Fruit fly (Drosophila melanogaster) whole organism, prepupa: ENCODE results near the gene ZnT35C.

ENCODE experiments used
- Blimp-1 ChIP-seq: fragments of 200-800 bp; sonication (Bioruptor generic); optimal IDR thresholded peaks from 3 replicates; lab custom pipeline; 2017; ENCODE audit warnings: missing biosample characterization, missing genetic modification characterization, mild to moderate bottlenecking, moderate library complexity, missing genetic modification reagents
- CG10631 ChIP-seq: fragments of 200-800 bp; sonication (Bioruptor generic); optimal IDR thresholded peaks from 2 replicates; lab custom pipeline; 2016; ENCODE audit warnings: missing biosample characterization, missing genetic modification characterization
- CG10669 ChIP-seq: fragments of 200-800 bp; sonication (Bioruptor generic); optimal IDR thresholded peaks from 3 replicates; lab custom pipeline; 2018; ENCODE audit warnings: missing biosample characterization, mild to moderate bottlenecking, missing genetic modification characterization, moderate library complexity
- CG11294 ChIP-seq: fragments of 200-800 bp; sonication (Bioruptor generic); IDR thresholded peaks from 2 replicates; pipeline ENCODE4 v1.3.6; 2022; ENCODE audit warnings: missing biosample characterization, missing genetic modification characterization
- CG11762 ChIP-seq: fragments of 200-800 bp; sonication (Bioruptor generic); optimal IDR thresholded peaks from 3 replicates; lab custom pipeline; 2016; ENCODE audit warnings: missing biosample characterization, missing genetic modification characterization; ENCODE audit not compliant: insufficient read depth
- CG11902 ChIP-seq: fragments of 200-800 bp; sonication (Bioruptor generic); optimal IDR thresholded peaks from 3 replicates; lab custom pipeline; 2016; ENCODE audit warnings: missing biosample characterization, missing genetic modification characterization
- CG15336 ChIP-seq: fragments of 200-800 bp; sonication (Bioruptor generic); IDR thresholded peaks from 2 replicates; pipeline ENCODE4 v1.3.6; 2022; ENCODE audit warnings: missing biosample characterization, missing genetic modification characterization
- CG1621 ChIP-seq: fragments of 200-800 bp; sonication (Bioruptor generic); optimal IDR thresholded peaks from 3 replicates; lab custom pipeline; 2018; ENCODE audit warnings: missing biosample characterization, mild to moderate bottlenecking, missing genetic modification characterization
- CG3032 ChIP-seq: fragments of 200-800 bp; optimal IDR thresholded peaks from 2 replicates; lab custom pipeline; 2019; ENCODE audit warnings: missing biosample characterization, mild to moderate bottlenecking, missing genetic modification characterization, moderate library complexity
- CG31627 ChIP-seq: fragments of 200-800 bp; sonication (Bioruptor generic); optimal IDR thresholded peaks from 3 replicates; lab custom pipeline; 2016; ENCODE audit warnings: missing biosample characterization, missing genetic modification characterization
- CG32006 ChIP-seq: fragments of 200-800 bp; sonication (Bioruptor generic); optimal IDR thresholded peaks from 3 replicates; lab custom pipeline; 2017; ENCODE audit warnings: missing biosample characterization, mild to moderate bottlenecking, missing genetic modification characterization
- CG34406 ChIP-seq: fragments of 200-800 bp; sonication (Bioruptor generic); optimal IDR thresholded peaks from 3 replicates; lab custom pipeline; 2016; ENCODE audit warnings: missing biosample characterization, missing genetic modification characterization
- CG3919 ChIP-seq: fragments of 200-800 bp; sonication (Bioruptor generic); optimal IDR thresholded peaks from 3 replicates; lab custom pipeline; 2016; ENCODE audit warnings: missing biosample characterization, missing genetic modification characterization
- CG4318 ChIP-seq: fragments of 200-800 bp; sonication (Bioruptor generic); optimal IDR thresholded peaks from 3 replicates; lab custom pipeline; 2017; ENCODE audit warnings: missing biosample characterization, mild to moderate bottlenecking, missing genetic modification characterization
- CG6163 ChIP-seq: fragments of 200-800 bp; sonication (Bioruptor generic); IDR thresholded peaks from 3 replicates; pipeline ENCODE4 v1.3.6; 2022; ENCODE audit warnings: missing biosample characterization, missing genetic modification characterization
- CG6276 ChIP-seq: fragments of 200-800 bp; sonication (Bioruptor generic); optimal IDR thresholded peaks from 2 replicates; lab custom pipeline; 2017; ENCODE audit warnings: missing biosample characterization, mild to moderate bottlenecking, missing genetic modification characterization
- CG6792 ChIP-seq: fragments of 200-800 bp; sonication (Bioruptor generic); optimal IDR thresholded peaks from 3 replicates; lab custom pipeline; 2016; ENCODE audit warnings: missing biosample characterization, missing genetic modification characterization
- CG6808 ChIP-seq: fragments of 200-800 bp; sonication (Bioruptor generic); optimal IDR thresholded peaks from 3 replicates; lab custom pipeline; 2017; ENCODE audit warnings: missing biosample characterization, missing genetic modification characterization, mild to moderate bottlenecking, moderate library complexity, missing genetic modification reagents
- CG8119 ChIP-seq: fragments of 200-800 bp; sonication (Bioruptor generic); IDR thresholded peaks from 3 replicates; pipeline ENCODE4 v1.3.6; 2022; ENCODE audit warnings: missing biosample characterization, missing genetic modification characterization
- CG8319 ChIP-seq: fragments of 200-800 bp; sonication (Bioruptor generic); optimal IDR thresholded peaks from 3 replicates; lab custom pipeline; 2016; ENCODE audit warnings: missing biosample characterization, missing genetic modification characterization
- CG8632 ChIP-seq: fragments of 200-800 bp; sonication (Bioruptor generic); optimal IDR thresholded peaks from 3 replicates; lab custom pipeline; 2016; ENCODE audit warnings: missing biosample characterization, missing genetic modification characterization
- CG9139 ChIP-seq: fragments of 200-800 bp; sonication (Bioruptor generic); optimal IDR thresholded peaks from 3 replicates; lab custom pipeline; 2017; ENCODE audit warnings: missing biosample characterization, mild to moderate bottlenecking, missing genetic modification characterization
- Eip78C ChIP-seq: fragments of 200-800 bp; sonication (Bioruptor generic); peaks from one replicate; lab custom pipeline; 2016; ENCODE audit warnings: missing biosample characterization, missing genetic modification characterization
- Eip93F ChIP-seq: fragments of 200-800 bp; sonication (Bioruptor generic); optimal IDR thresholded peaks from 2 replicates; lab custom pipeline; 2016; ENCODE audit warnings: missing biosample characterization, mild to moderate bottlenecking, missing genetic modification characterization
- Ets21C ChIP-seq: fragments of 200-800 bp; sonication (Bioruptor generic); optimal IDR thresholded peaks from 3 replicates; lab custom pipeline; 2016; ENCODE audit warnings: missing biosample characterization, missing genetic modification characterization
- Ets96B ChIP-seq: fragments of 200-800 bp; optimal IDR thresholded peaks from 2 replicates; lab custom pipeline; 2019; ENCODE audit warnings: missing biosample characterization, mild to moderate bottlenecking, missing genetic modification characterization, moderate library complexity
- Gug ChIP-seq: fragments of 200-800 bp; sonication (Bioruptor generic); IDR thresholded peaks from 2 replicates; pipeline ENCODE4 v1.3.6; 2022; ENCODE audit warnings: missing biosample characterization, missing genetic modification characterization
- Hr39 ChIP-seq: fragments of 200-800 bp; sonication (Bioruptor generic); optimal IDR thresholded peaks from 2 replicates; lab custom pipeline; 2016; ENCODE audit warnings: missing biosample characterization, missing genetic modification characterization
- Lpt ChIP-seq: fragments of 200-800 bp; sonication (Bioruptor generic); optimal IDR thresholded peaks from 3 replicates; lab custom pipeline; 2016; ENCODE audit warnings: missing biosample characterization, missing genetic modification characterization
- OdsH ChIP-seq: fragments of 200-800 bp; sonication (Bioruptor generic); optimal IDR thresholded peaks from 3 replicates; lab custom pipeline; 2016; ENCODE audit warnings: missing biosample characterization, missing genetic modification characterization
- Smox ChIP-seq: fragments of 200-800 bp; sonication (Bioruptor generic); optimal IDR thresholded peaks from 3 replicates; lab custom pipeline; 2016; ENCODE audit warnings: missing biosample characterization, missing genetic modification characterization
- Sox102F ChIP-seq: fragments of 200-800 bp; sonication (Bioruptor generic); optimal IDR thresholded peaks from 2 replicates; lab custom pipeline; 2016; ENCODE audit warnings: missing biosample characterization, mild to moderate bottlenecking, missing genetic modification characterization
- achi ChIP-seq: fragments of 200-800 bp; sonication (Bioruptor generic); optimal IDR thresholded peaks from 3 replicates; lab custom pipeline; 2016; ENCODE audit warnings: missing biosample characterization, missing genetic modification characterization
- acj6 ChIP-seq: fragments of 200-800 bp; sonication (Bioruptor generic); optimal IDR thresholded peaks from 3 replicates; lab custom pipeline; 2016; ENCODE audit warnings: missing biosample characterization, missing genetic modification characterization
- cyc ChIP-seq: fragments of 200-800 bp; sonication (Bioruptor generic); optimal IDR thresholded peaks from 3 replicates; lab custom pipeline; 2016; ENCODE audit warnings: missing biosample characterization, missing genetic modification characterization
- dsx ChIP-seq: fragments of 200-800 bp; optimal IDR thresholded peaks from 3 replicates; lab custom pipeline; 2019; ENCODE audit warnings: missing biosample characterization, mild to moderate bottlenecking, missing genetic modification characterization, moderate library complexity; ENCODE audit not compliant: poor library complexity, severe bottlenecking
- eg ChIP-seq: fragments of 200-800 bp; sonication (Bioruptor generic); IDR thresholded peaks from 3 replicates; pipeline ENCODE4 v1.3.6; 2022; ENCODE audit warnings: missing biosample characterization, missing genetic modification characterization
- esn ChIP-seq: fragments of 200-800 bp; sonication (Bioruptor generic); optimal IDR thresholded peaks from 2 replicates; lab custom pipeline; 2016; ENCODE audit warnings: missing biosample characterization, mild to moderate bottlenecking, missing genetic modification characterization, moderate library complexity
- fd59A ChIP-seq: fragments of 200-800 bp; sonication (Bioruptor generic); optimal IDR thresholded peaks from 2 replicates; lab custom pipeline; 2017; ENCODE audit warnings: missing biosample characterization, mild to moderate bottlenecking, missing genetic modification characterization, missing genetic modification reagents
- fd85E ChIP-seq: fragments of 200-800 bp; sonication (Bioruptor generic); optimal IDR thresholded peaks from 3 replicates; lab custom pipeline; 2016; ENCODE audit warnings: missing biosample characterization, missing genetic modification characterization
- fkh ChIP-seq: fragments of 200-800 bp; sonication (Bioruptor generic); optimal IDR thresholded peaks from 3 replicates; lab custom pipeline; 2017; ENCODE audit warnings: missing biosample characterization, mild to moderate bottlenecking, missing genetic modification characterization, moderate library complexity
- net ChIP-seq: fragments of 200-800 bp; sonication (Bioruptor generic); optimal IDR thresholded peaks from 3 replicates; lab custom pipeline; 2016; ENCODE audit warnings: missing biosample characterization, missing genetic modification characterization
- salr ChIP-seq, 2 experiments: fragments of 200-800 bp; sonication (Bioruptor generic); optimal IDR thresholded peaks; 3 replicates each; lab custom pipeline; 2016 to 2018; ENCODE audit warnings: missing biosample characterization in 2 of 2, missing genetic modification characterization in 2 of 2, mild to moderate bottlenecking in 1 of 2
- spab ChIP-seq: fragments of 200-800 bp; sonication (Bioruptor generic); optimal IDR thresholded peaks from 2 replicates; lab custom pipeline; 2017; ENCODE audit warnings: missing biosample characterization, mild to moderate bottlenecking, missing genetic modification characterization, missing genetic modification reagents
- ss ChIP-seq, 2 experiments: fragments of 200-800 bp; sonication (Bioruptor generic); optimal IDR thresholded peaks; 2 replicates in 1 of 2; 3 replicates in 1 of 2; lab custom pipeline; 2017 to 2018; ENCODE audit warnings: mild to moderate bottlenecking in 2 of 2, missing biosample characterization in 2 of 2, missing genetic modification characterization in 2 of 2, moderate library complexity in 1 of 2
- svp ChIP-seq: fragments of 200-800 bp; sonication (Bioruptor generic); peaks from one replicate; lab custom pipeline; 2016; ENCODE audit warnings: missing biosample characterization, missing genetic modification characterization

The ZnT35C gene

dm6 chr2L:15256249-15256648 lies 8.7 kb upstream of the ZnT35C start, which contains the start of the genes PolD3 and Uxt:
TSS of gene PolD3 (minus strand) at chr2L:15256304.
TSS of gene Uxt (plus strand) at chr2L:15256581.
- TF ChIP-seq svp (GFP tag; lab: Kevin White, UChicago) (no peak), CG10631 (GFP tag; lab: Kevin White, UChicago) (no peak), fkh (GFP tag; lab: Kevin White, UChicago) (peak; percentile 80), Sox102F (GFP tag; lab: Kevin White, UChicago) (no peak)
- TF ChIP-seq, all 60 proteins: peak for 1

dm6 chr2L:15254229-15254861 lies 6.8 kb upstream of the ZnT35C start:
- TF ChIP-seq Sox102F (GFP tag; lab: Kevin White, UChicago) (no peak), CG3919 (GFP tag; lab: Kevin White, UChicago) (peak; percentile 63), CG1621 (tag; lab: Kevin White, UChicago) (peak; percentile 19), fd85E (GFP tag; lab: Kevin White, UChicago) (no peak), CG11902 (GFP tag; lab: Kevin White, UChicago) (no peak), eg (GFP tag; lab: Robert Waterston, UW) (peak; percentile 44), Lpt (GFP tag; lab: Kevin White, UChicago) (peak; percentile 13), CG6792 (GFP tag; lab: Kevin White, UChicago) (peak; percentile 39), CG6163 (GFP tag; lab: Robert Waterston, UW) (peak; percentile 64; the same call in 2 of the 3 replicates), Smox (GFP tag; lab: Kevin White, UChicago) (no peak), Blimp-1 (GFP tag; lab: Kevin White, UChicago) (no peak), esn (peak; percentile 64), CG15336 (peak; percentile 47; the same call in 1 of the 2 replicates), spab (GFP tag; lab: Kevin White, UChicago) (peak; percentile 21), salr (GFP tag; optimal IDR thresholded peaks at IDR 0.05; lab: Kevin White, UChicago) (no peak), CG31627 (GFP tag; lab: Kevin White, UChicago) (peak; percentile 47), achi (peak; percentile 32), CG3032 (tag; lab: Kevin White, UChicago) (peak; percentile 28), CG10669 (GFP tag; lab: Kevin White, UChicago) (peak; percentile 57), svp (GFP tag; lab: Kevin White, UChicago) (peak; percentile 89), Eip93F (no peak), CG11294 (no peak), Ets21C (GFP tag; lab: Kevin White, UChicago) (no peak), CG6276 (GFP tag; lab: Kevin White, UChicago) (no peak), ss (GFP tag; optimal IDR thresholded peaks at IDR 0.05; lab: Kevin White, UChicago) (peak in 1 of 2 experiments; percentile 35), Hr39 (GFP tag; lab: Kevin White, UChicago) (no peak), net (peak; percentile 29), dsx (GFP tag; lab: Kevin White, UChicago) (peak; percentile 20), CG8119 (GFP tag; lab: Robert Waterston, UW) (peak; percentile 63), fd59A (GFP tag; lab: Kevin White, UChicago) (peak; percentile 24), CG8319 (GFP tag; lab: Kevin White, UChicago) (peak; percentile 9), CG10631 (GFP tag; lab: Kevin White, UChicago) (peak; percentile 20), cyc (GFP tag; lab: Kevin White, UChicago) (peak; percentile 47), fkh (GFP tag; lab: Kevin White, UChicago) (peak; percentile 14), CG4318 (no peak), Eip78C (GFP tag; lab: Kevin White, UChicago) (peak; percentile 83), CG34406 (GFP tag; lab: Kevin White, UChicago) (peak; percentile 48), CG11762 (GFP tag; lab: Kevin White, UChicago) (peak; percentile 24), OdsH (no peak), Ets96B (peak; percentile 52), acj6 (peak; percentile 48), CG8632 (GFP tag; lab: Kevin White, UChicago) (peak; percentile 43), CG32006 (GFP tag; lab: Kevin White, UChicago) (peak; percentile 60), CG9139 (no peak), CG6808 (GFP tag; lab: Kevin White, UChicago) (peak; percentile 30), Gug (GFP tag; lab: Robert Waterston, UW) (peak; percentile 45; the same call in 1 of the 2 replicates)
